Worm (Caenorhabditis elegans): ENCODE measurements around the gene prp-19.

DNA sequence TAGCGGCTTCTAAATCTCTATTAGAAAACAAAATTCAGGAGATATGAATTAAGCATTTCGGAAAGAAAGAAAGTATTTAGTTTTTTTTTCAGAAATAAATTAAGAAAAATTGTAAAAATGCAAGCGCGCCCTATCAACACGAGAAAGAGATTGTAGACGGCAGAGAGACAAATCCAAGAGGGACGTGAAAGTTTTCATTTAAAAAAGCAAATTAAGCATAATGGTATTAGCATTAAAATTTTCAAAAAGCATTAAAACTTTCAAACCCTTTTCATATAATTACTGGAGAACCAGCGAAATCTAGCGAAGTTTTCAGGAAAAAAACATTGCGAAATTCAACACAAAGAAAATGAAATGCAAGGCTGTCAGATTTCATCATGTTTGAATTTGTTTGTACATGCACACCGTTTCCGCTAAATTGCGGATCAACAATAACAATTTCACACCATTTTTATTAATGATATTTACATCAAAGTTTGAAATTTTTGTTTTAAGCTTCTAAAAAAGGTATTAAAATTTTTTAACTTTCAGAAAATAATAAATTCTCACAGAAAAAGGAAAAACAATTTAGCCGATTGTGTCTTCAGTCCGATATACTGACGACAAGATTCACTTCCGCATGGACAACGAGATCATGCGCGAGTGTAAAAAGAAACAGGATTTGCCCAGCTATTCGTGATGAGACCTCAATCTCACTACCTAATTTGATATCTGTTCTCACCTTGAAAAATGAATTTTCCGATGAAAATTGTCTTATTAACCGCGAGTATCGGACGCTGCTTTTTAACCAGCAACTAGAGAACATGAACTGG lies 8.8 kb downstream of the prp-19 start, which contains the start of gene gars-1:
- TF ChIP-seq dmd-4 (tag; optimal IDR thresholded peaks at IDR 0.05; ENCODE audit: borderline replicate concordance): no peak
- TF ChIP-seq pqm-1 (tag; optimal IDR thresholded peaks at IDR 0.05): no peak
- TF ChIP-seq rnt-1 (tag; optimal IDR thresholded peaks at IDR 0.05): no peak

Measured in whole organism, late embryonic.